Worm (Caenorhabditis elegans) whole organism, early embryonic: Measurements from ENCODE around the gene Y71H2B.11.
"Not testable (repeated sequence)": the region's sequence is repeated elsewhere in the genome, so short reads cannot be mapped to it uniquely, and the experiment has no call there.

ENCODE experiments used
- B0310.2 ChIP-seq: sonication (generic microtip); optimal IDR thresholded peaks from 2 replicates; lab custom pipeline; 2016; ENCODE audit warnings: mild to moderate bottlenecking, missing genetic modification characterization, missing compliant biosample characterization
- F13C5.2 ChIP-seq: sonication (generic microtip); optimal IDR thresholded peaks from 2 replicates; lab custom pipeline; 2017; ENCODE audit warnings: mild to moderate bottlenecking, missing genetic modification characterization, inconsistent platforms, missing compliant biosample characterization
- aly-1 ChIP-seq: sonication (generic microtip); optimal IDR thresholded peaks from 2 replicates; lab custom pipeline; 2016; ENCODE audit warnings: missing genetic modification characterization, missing compliant biosample characterization
- ama-1 ChIP-seq: fragments of 150-350 bp; optimal IDR thresholded peaks from 2 replicates; lab custom pipeline; 2014
- ceh-13 ChIP-seq: fragments of 200-800 bp; sonication (Bioruptor generic); optimal IDR thresholded peaks from 2 replicates; lab custom pipeline; 2018; ENCODE audit warnings: mild to moderate bottlenecking, missing genetic modification characterization, missing compliant biosample characterization
- ceh-36 ChIP-seq: sonication (generic microtip); optimal IDR thresholded peaks from 2 replicates; lab custom pipeline; 2016; ENCODE audit warnings: missing genetic modification characterization, inconsistent platforms, missing compliant biosample characterization
- ets-7 ChIP-seq: sonication (generic microtip); optimal IDR thresholded peaks from 2 replicates; lab custom pipeline; 2016; ENCODE audit warnings: missing genotype, missing genetic modification characterization, missing compliant biosample characterization
- flt-1 ChIP-seq: fragments of 200-800 bp; sonication (Bioruptor generic); IDR thresholded peaks from 2 replicates; pipeline ENCODE4 v1.3.6; 2022; ENCODE audit warnings: missing genetic modification characterization, missing compliant biosample characterization
- hmbx-1 ChIP-seq: sonication (generic microtip); optimal IDR thresholded peaks from 2 replicates; lab custom pipeline; 2016; ENCODE audit warnings: mild to moderate bottlenecking, missing genetic modification characterization, missing compliant biosample characterization
- hmg-4 ChIP-seq: fragments of 200-800 bp; sonication (Bioruptor generic); optimal IDR thresholded peaks from 2 replicates; lab custom pipeline; 2018; ENCODE audit warnings: mild to moderate bottlenecking, missing genetic modification characterization, missing compliant biosample characterization
- hnd-1 ChIP-seq: sonication (generic microtip); optimal IDR thresholded peaks from 2 replicates; lab custom pipeline; 2016; ENCODE audit warnings: missing genetic modification characterization, missing compliant biosample characterization
- pes-1 ChIP-seq: fragments of 200-800 bp; sonication (Bioruptor generic); IDR thresholded peaks from 2 replicates; pipeline ENCODE4 v1.3.6; 2022; ENCODE audit warnings: missing genetic modification reagents, missing genetic modification characterization, missing compliant biosample characterization
- scrt-1 ChIP-seq: fragments of 200-800 bp; sonication (Bioruptor generic); IDR thresholded peaks from 2 replicates; pipeline ENCODE4 v1.3.6; 2022; ENCODE audit warnings: missing genetic modification characterization, missing compliant biosample characterization
- sea-1 ChIP-seq: fragments of 200-800 bp; sonication (Bioruptor generic); conservative IDR thresholded peaks from 2 replicates; pipeline ENCODE4 v1.3.6; 2022; ENCODE audit warnings: missing genetic modification characterization, missing compliant biosample characterization
- tbx-11 ChIP-seq: fragments of 200-800 bp; sonication (Bioruptor generic); IDR thresholded peaks from 2 replicates; pipeline ENCODE4 v1.3.6; 2022; ENCODE audit warnings: missing genetic modification characterization, missing compliant biosample characterization
- tbx-37 ChIP-seq: fragments of 200-800 bp; sonication (Bioruptor generic); conservative IDR thresholded peaks from 2 replicates; pipeline ENCODE4 v1.3.6; 2022; ENCODE audit warnings: missing genetic modification reagents, missing genetic modification characterization, missing compliant biosample characterization
- tra-4 ChIP-seq: sonication (generic microtip); optimal IDR thresholded peaks from 2 replicates; lab custom pipeline; 2017; ENCODE audit warnings: missing genetic modification characterization, missing compliant biosample characterization

Gene Y71H2B.11

ce11 chrIII:2597753-2598152, 6.0 kb upstream of the Y71H2B.11 start, which contains the start of gene mdt-19:
Gene mdt-19, plus strand, starts transcription at chrIII:2598053.
- TF ChIP-seq hmg-4 (GFP tag; lab: Kevin White, UChicago) (no peak), F13C5.2 (tag; lab: Kevin White, UChicago) (no peak)

- no peak for TF ChIP-seq ama-1 (lab: Kevin White, UChicago)
- no peak for TF ChIP-seq flt-1
- no peak for TF ChIP-seq F13C5.2 (tag; lab: Kevin White, UChicago)
- no peak for TF ChIP-seq hnd-1 (tag; lab: Kevin White, UChicago)
- no peak for TF ChIP-seq aly-1 (tag; lab: Kevin White, UChicago)
- TF ChIP-seq ceh-36 (tag; lab: Kevin White, UChicago), result no peak
- TF ChIP-seq tra-4 (tag; lab: Kevin White, UChicago), result no peak
- no peak for TF ChIP-seq pes-1 (GFP tag; lab: Robert Waterston, UW)
- no peak for TF ChIP-seq scrt-1 (GFP tag; lab: Robert Waterston, UW)
- TF ChIP-seq tbx-37 (GFP tag; lab: Robert Waterston, UW), result no peak
- TF ChIP-seq ceh-13 (GFP tag; lab: Kevin White, UChicago), result no peak
- no peak for TF ChIP-seq ets-7 (tag; lab: Kevin White, UChicago)
- TF ChIP-seq hmg-4 (GFP tag; lab: Kevin White, UChicago), result no peak
- no peak for TF ChIP-seq B0310.2 (tag; lab: Kevin White, UChicago)
- no peak for TF ChIP-seq sea-1 (GFP tag; lab: Robert Waterston, UW)
- no peak for TF ChIP-seq hmbx-1 (tag; lab: Kevin White, UChicago)
- TF ChIP-seq tbx-11 (GFP tag; lab: Robert Waterston, UW), result no peak
These were observed 5.2 kb upstream of the Y71H2B.11 start for ce11 chrIII:2598491-2599065.

ce11 chrIII:2607717-2608116, 3.9 kb downstream of the Y71H2B.11 start, which contains the start of gene Y71H2B.5:
Gene Y71H2B.5, plus strand, starts transcription at chrIII:2608017.
- not testable (repeated sequence) for TF ChIP-seq ceh-36 (tag; lab: Kevin White, UChicago); ets-7 (tag; lab: Kevin White, UChicago); scrt-1 (GFP tag; lab: Robert Waterston, UW)

- TF ChIP-seq scrt-1 (GFP tag; lab: Robert Waterston, UW), result no peak
- no peak for TF ChIP-seq hmg-4 (GFP tag; lab: Kevin White, UChicago)
- no peak for TF ChIP-seq ets-7 (tag; lab: Kevin White, UChicago)
- no peak for TF ChIP-seq tbx-37 (GFP tag; lab: Robert Waterston, UW)
- no peak for TF ChIP-seq flt-1
- no peak for TF ChIP-seq ceh-36 (tag; lab: Kevin White, UChicago)
- no peak for TF ChIP-seq aly-1 (tag; lab: Kevin White, UChicago)
- no peak for TF ChIP-seq sea-1 (GFP tag; lab: Robert Waterston, UW)
These were observed 12.4 kb downstream of the Y71H2B.11 start for ce11 chrIII:2616212-2616611.

ce11 chrIII:2618663-2619062, 14.9 kb downstream of the Y71H2B.11 start, which contains the start of gene Y71H2B.4:
Gene Y71H2B.4, plus strand, starts transcription at chrIII:2618963.
- no peak for TF ChIP-seq F13C5.2 (tag; lab: Kevin White, UChicago)
- TF ChIP-seq tbx-11 (GFP tag; lab: Robert Waterston, UW), result no peak
- no peak for TF ChIP-seq tra-4 (tag; lab: Kevin White, UChicago)
- no peak for TF ChIP-seq ets-7 (tag; lab: Kevin White, UChicago)
- no peak for TF ChIP-seq aly-1 (tag; lab: Kevin White, UChicago)
- TF ChIP-seq flt-1, result no peak

ce11 chrIII:2619559-2619958, 15.8 kb downstream of the Y71H2B.11 start, which contains the start of gene ppfr-4:
Gene ppfr-4, plus strand, starts transcription at chrIII:2619936.
- TF ChIP-seq tra-4 (tag; lab: Kevin White, UChicago), result no peak
- TF ChIP-seq hmbx-1 (tag; lab: Kevin White, UChicago), result no peak
- no peak for TF ChIP-seq sea-1 (GFP tag; lab: Robert Waterston, UW)
- TF ChIP-seq hnd-1 (tag; lab: Kevin White, UChicago), result no peak
- TF ChIP-seq hmg-4 (GFP tag; lab: Kevin White, UChicago), result no peak
- TF ChIP-seq aly-1 (tag; lab: Kevin White, UChicago), result no peak
- TF ChIP-seq ceh-36 (tag; lab: Kevin White, UChicago), result no peak
- TF ChIP-seq tbx-11 (GFP tag; lab: Robert Waterston, UW), result no peak

- no peak for TF ChIP-seq tbx-11 (GFP tag; lab: Robert Waterston, UW)
- TF ChIP-seq scrt-1 (GFP tag; lab: Robert Waterston, UW), result no peak
- TF ChIP-seq ceh-36 (tag; lab: Kevin White, UChicago), result no peak
- no peak for TF ChIP-seq tbx-37 (GFP tag; lab: Robert Waterston, UW)
- no peak for TF ChIP-seq tra-4 (tag; lab: Kevin White, UChicago)
- TF ChIP-seq flt-1, result no peak
- TF ChIP-seq hnd-1 (tag; lab: Kevin White, UChicago), result no peak
These were observed 19.1 kb downstream of the Y71H2B.11 start, which contains the start of gene Y71H2B.2 for ce11 chrIII:2622870-2623269. Gene Y71H2B.2, plus strand, starts transcription at chrIII:2623170.

ce11 chrIII:2628690-2629089, 24.9 kb downstream of the Y71H2B.11 start, which contains the start of gene acbp-8:
Gene acbp-8, plus strand, starts transcription at chrIII:2629013.
- TF ChIP-seq ceh-13 (GFP tag; lab: Kevin White, UChicago) (no peak), tra-4 (tag; lab: Kevin White, UChicago) (no peak), hnd-1 (tag; lab: Kevin White, UChicago) (no peak)
